Worm (Caenorhabditis elegans): ENCODE measurements around the gene egl-10.

Gene egl-10

ce11 chrV:12465399-12465798 lies 2.6 kb upstream of the egl-10 start (continued):
- TF ChIP-seq dmd-4 (tag; optimal IDR thresholded peaks at IDR 0.05): no peak
- peak; percentile 63 for TF ChIP-seq lin-11 (tag; optimal IDR thresholded peaks at IDR 0.05)
- peak; percentile 21 for TF ChIP-seq mab-5 (tag; optimal IDR thresholded peaks at IDR 0.05)
- TF ChIP-seq egl-27 (tag; optimal IDR thresholded peaks at IDR 0.05): peak; percentile 79
- peak; percentile 73 for TF ChIP-seq Y55F3AM.14 (GFP tag; optimal IDR thresholded peaks at IDR 0.05)
- no peak for TF ChIP-seq nhr-6 (tag; optimal IDR thresholded peaks at IDR 0.05)
- TF ChIP-seq nhr-11 (tag; optimal IDR thresholded peaks at IDR 0.05): no peak
- TF ChIP-seq ama-1 (optimal IDR thresholded peaks at IDR 0.05): no peak
- TF ChIP-seq nhr-25 (tag; optimal IDR thresholded peaks at IDR 0.05): peak; percentile 63
- TF ChIP-seq nhr-237 (tag; optimal IDR thresholded peaks at IDR 0.05): no peak
- TF ChIP-seq aly-2 (tag; optimal IDR thresholded peaks at IDR 0.05): no peak
- TF ChIP-seq nhr-10 (tag; optimal IDR thresholded peaks at IDR 0.05): no peak
- no peak for TF ChIP-seq unc-39 (tag; optimal IDR thresholded peaks at IDR 0.05)
- TF ChIP-seq F13H6.1 (tag; optimal IDR thresholded peaks at IDR 0.05): peak; percentile 96
- no peak for TF ChIP-seq R02D3.7 (tag; optimal IDR thresholded peaks at IDR 0.05)
- TF ChIP-seq elt-1 (tag; optimal IDR thresholded peaks at IDR 0.05): no peak
- TF ChIP-seq unc-55 (GFP tag; optimal IDR thresholded peaks at IDR 0.05): peak; percentile 90

ce11 chrV:12460583-12460982 lies 2.2 kb downstream of the egl-10 start:
- TF ChIP-seq sma-9 (GFP tag; optimal IDR thresholded peaks at IDR 0.05) (no peak), sma-9 (tag; optimal IDR thresholded peaks at IDR 0.05) (no peak), C34F6.9 (tag; optimal IDR thresholded peaks at IDR 0.05) (no peak), aly-2 (tag; optimal IDR thresholded peaks at IDR 0.05) (no peak), lin-39 (tag; optimal IDR thresholded peaks at IDR 0.05) (no peak), lin-11 (tag; optimal IDR thresholded peaks at IDR 0.05) (no peak), lsy-2 (tag; optimal IDR thresholded peaks at IDR 0.05) (no peak), unc-55 (GFP tag; optimal IDR thresholded peaks at IDR 0.05) (peak; percentile 38), elt-3 (tag; optimal IDR thresholded peaks at IDR 0.05) (no peak), gmeb-1 (tag; optimal IDR thresholded peaks at IDR 0.05) (no peak)

- TF ChIP-seq zag-1 (tag; optimal IDR thresholded peaks at IDR 0.05) (no peak), nhr-11 (tag; optimal IDR thresholded peaks at IDR 0.05) (no peak), mdl-1 (tag; optimal IDR thresholded peaks at IDR 0.05) (no peak), snpc-4 (tag; optimal IDR thresholded peaks at IDR 0.05) (no peak), lin-13 (GFP tag; optimal IDR thresholded peaks at IDR 0.05) (no peak), ZK546.5 (tag; optimal IDR thresholded peaks at IDR 0.05) (no peak), alr-1 (tag; optimal IDR thresholded peaks at IDR 0.05) (no peak), C34F6.9 (tag; optimal IDR thresholded peaks at IDR 0.05) (no peak), gmeb-1 (tag; optimal IDR thresholded peaks at IDR 0.05) (no peak), unc-55 (GFP tag; optimal IDR thresholded peaks at IDR 0.05) (no peak), skn-1 (tag; optimal IDR thresholded peaks at IDR 0.05) (no peak), nhr-77 (tag; optimal IDR thresholded peaks at IDR 0.05) (no peak), dmd-4 (tag; optimal IDR thresholded peaks at IDR 0.05) (no peak), ceh-82 (tag; optimal IDR thresholded peaks at IDR 0.05) (no peak), lin-11 (tag; optimal IDR thresholded peaks at IDR 0.05) (no peak), blmp-1 (tag; optimal IDR thresholded peaks at IDR 0.05; ENCODE audit: insufficient read depth) (no peak), nhr-10 (tag; optimal IDR thresholded peaks at IDR 0.05) (no peak), nhr-129 (tag; optimal IDR thresholded peaks at IDR 0.05) (no peak), sma-3 (GFP tag; optimal IDR thresholded peaks at IDR 0.05) (no peak)
Measured at ce11 chrV:12455695-12456094, 7.1 kb downstream of the egl-10 start.

- TF ChIP-seq C34F6.9 (tag; optimal IDR thresholded peaks at IDR 0.05) (peak; percentile 40), nhr-237 (tag; optimal IDR thresholded peaks at IDR 0.05) (no peak), R02D3.7 (tag; optimal IDR thresholded peaks at IDR 0.05) (peak; percentile 29), nhr-12 (tag; optimal IDR thresholded peaks at IDR 0.05) (no peak), ceh-82 (tag; optimal IDR thresholded peaks at IDR 0.05) (no peak), gmeb-1 (tag; optimal IDR thresholded peaks at IDR 0.05) (peak; percentile 89), dmd-4 (tag; optimal IDR thresholded peaks at IDR 0.05) (no peak), aly-2 (tag; optimal IDR thresholded peaks at IDR 0.05) (no peak), lin-13 (GFP tag; optimal IDR thresholded peaks at IDR 0.05) (peak; percentile 7), nhr-129 (tag; optimal IDR thresholded peaks at IDR 0.05) (no peak), F13H6.1 (tag; optimal IDR thresholded peaks at IDR 0.05) (no peak), lin-11 (tag; optimal IDR thresholded peaks at IDR 0.05) (no peak), unc-55 (GFP tag; optimal IDR thresholded peaks at IDR 0.05) (peak; percentile 62)
Measured at ce11 chrV:12450441-12450840, 12.4 kb downstream of the egl-10 start, which contains the start of gene F28C1.1. Gene F28C1.1 (plus strand): TSS chrV:12450805.

Measured in whole organism, L2 larva.